Worm (Caenorhabditis elegans): ENCODE results near the gene nstp-6.
"Not testable (repeated sequence)": the region's sequence is repeated elsewhere in the genome, so short reads cannot be mapped to it uniquely, and the experiment has no call there.

nstp-6 gene

ce11 chrIV:3547500-3547899, at the start of gene nstp-6:
Gene nstp-6, minus strand, starts transcription at chrIV:3547600.
- no peak for TF ChIP-seq unc-62 (GFP tag; optimal IDR thresholded peaks at IDR 0.05)

- no peak for TF ChIP-seq unc-62 (GFP tag; optimal IDR thresholded peaks at IDR 0.05)
Observed at ce11 chrIV:3593513-3593912, 46.1 kb upstream of the nstp-6 start, which contains the start of gene taf-2. Gene taf-2, minus strand, starts transcription at chrIV:3593613.

DNA sequence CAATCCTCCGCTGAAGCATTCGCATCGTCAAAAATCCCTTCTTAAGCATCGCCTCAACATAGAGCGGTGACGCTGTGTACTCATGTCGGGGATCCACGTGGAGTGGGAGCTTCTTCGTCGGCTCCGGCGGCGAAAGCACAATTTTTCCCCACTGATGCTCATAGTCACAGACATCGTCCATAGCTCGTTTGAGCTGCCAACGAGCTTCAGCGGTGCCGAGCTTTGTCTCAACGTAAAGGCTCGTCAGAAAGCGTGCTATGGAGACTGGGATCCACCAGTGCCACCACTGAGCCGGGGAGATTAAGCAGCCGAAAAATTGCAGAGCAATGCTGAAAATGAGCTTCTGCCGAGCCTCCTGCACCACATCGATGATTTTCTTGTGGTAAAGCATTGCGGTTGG, 43.4 kb upstream of the nstp-6 start:
- TF ChIP-seq unc-62 (GFP tag; optimal IDR thresholded peaks at IDR 0.05) = no peak

ce11 chrIV:3582806-3583205, 35.4 kb upstream of the nstp-6 start, which contains the start of gene blos-7:
Gene blos-7, minus strand, starts transcription at chrIV:3582906.
- TF ChIP-seq unc-62 (GFP tag; optimal IDR thresholded peaks at IDR 0.05) = not testable (repeated sequence)

DNA sequence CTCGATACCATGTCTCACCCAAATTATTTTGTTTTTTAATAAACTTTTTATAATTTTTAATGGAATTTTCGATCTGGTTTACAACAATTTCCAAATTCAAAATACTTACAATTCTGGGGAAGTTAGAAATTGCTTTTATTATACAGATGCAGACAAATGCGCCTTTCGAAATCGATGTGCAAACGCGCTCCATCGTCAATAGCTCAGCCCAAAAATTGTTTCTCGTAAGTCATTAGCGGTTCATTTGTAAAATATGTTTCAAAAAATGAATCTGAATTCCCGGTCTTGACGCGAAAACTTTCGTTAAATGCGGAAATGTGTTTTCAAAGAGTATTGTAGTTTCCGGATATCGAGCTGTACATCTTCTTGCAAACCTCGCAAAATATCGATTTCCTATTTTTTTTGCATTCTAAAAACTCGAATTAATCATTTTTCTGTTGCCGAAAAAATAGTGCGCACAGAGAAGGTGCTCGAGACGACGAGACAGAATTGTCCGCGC, 32.1 kb upstream of the nstp-6 start, which contains the start of gene Y37E11B.1:
Gene Y37E11B.1 (plus strand): TSS at position 145 of the 499 bp plus-strand sequence.
- no peak for TF ChIP-seq unc-62 (GFP tag; optimal IDR thresholded peaks at IDR 0.05)

ce11 chrIV:3578667-3579066, 31.3 kb upstream of the nstp-6 start:
- no peak for TF ChIP-seq unc-62 (GFP tag; optimal IDR thresholded peaks at IDR 0.05)

- TF ChIP-seq unc-62 (GFP tag; optimal IDR thresholded peaks at IDR 0.05) = no peak
Observed at ce11 chrIV:3578155-3578554, 30.8 kb upstream of the nstp-6 start, which contains the start of gene Y37E11B.2. Gene Y37E11B.2, plus strand, starts transcription at chrIV:3578455.

DNA sequence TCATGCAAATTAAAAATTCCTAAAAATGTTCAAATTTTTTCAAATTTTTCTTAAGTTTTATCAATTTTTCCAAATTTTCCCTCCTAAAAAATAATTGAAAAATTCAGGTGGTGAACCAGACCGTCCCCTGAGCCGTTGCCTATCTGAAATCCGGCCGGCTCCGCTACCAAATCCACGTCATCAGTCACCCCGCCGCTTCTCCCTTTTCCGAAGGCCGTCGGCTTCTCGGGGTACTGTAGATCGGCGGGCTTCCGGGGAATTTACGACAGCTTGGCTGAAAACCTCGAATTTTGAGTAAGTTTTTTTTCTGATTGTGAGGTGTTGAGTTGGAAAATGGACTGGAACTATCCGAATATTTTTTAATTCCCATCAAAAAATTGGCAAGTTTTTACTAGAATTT, 23.2 kb upstream of the nstp-6 start:
- TF ChIP-seq unc-62 (GFP tag; optimal IDR thresholded peaks at IDR 0.05) = no peak

DNA sequence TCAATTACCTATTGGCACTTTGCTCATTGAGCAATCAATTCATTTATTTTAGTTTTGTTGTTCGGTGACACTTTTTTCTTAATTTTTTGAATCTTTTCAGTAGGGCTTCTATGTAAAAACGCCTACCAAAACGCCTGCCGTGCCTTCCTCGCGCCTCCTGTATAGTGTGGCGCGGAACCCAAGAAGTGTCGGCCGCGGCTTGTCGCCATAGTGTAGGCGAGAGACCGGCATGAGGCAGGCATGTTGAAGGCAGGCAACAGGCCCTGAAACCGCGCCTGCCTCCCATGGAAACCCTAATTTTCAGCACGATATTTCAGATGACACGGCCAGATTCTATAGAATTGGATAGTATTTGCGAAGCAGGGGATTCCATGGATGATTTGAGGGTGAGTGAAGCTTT, 21.2 kb upstream of the nstp-6 start, which contains the start of gene otpl-1:
Gene otpl-1 (plus strand): TSS at position 372 of the 400 bp plus-strand sequence.
- no peak for TF ChIP-seq unc-62 (GFP tag; optimal IDR thresholded peaks at IDR 0.05)

DNA sequence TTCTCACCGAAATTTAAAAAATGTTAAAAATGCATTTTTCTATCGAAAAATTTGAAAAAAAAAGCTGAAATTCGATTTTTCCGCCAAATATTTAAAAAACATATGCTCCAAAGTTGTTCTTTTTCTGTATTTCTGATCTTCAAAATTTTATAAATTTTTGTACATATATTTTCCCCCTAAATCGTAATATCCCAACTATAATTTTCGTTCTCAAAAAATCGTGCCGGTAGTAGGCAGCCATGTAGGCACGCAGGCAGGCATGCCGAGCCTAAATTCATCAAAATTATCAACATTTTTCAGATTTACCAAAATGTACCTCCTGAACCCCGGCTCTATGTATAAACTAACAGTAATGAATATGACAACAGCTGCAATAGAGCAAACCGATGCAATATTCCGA, 17.5 kb upstream of the nstp-6 start, which contains the start of gene sre-5:
Gene sre-5 (plus strand): TSS at position 301 of the 400 bp plus-strand sequence.
- no peak for TF ChIP-seq unc-62 (GFP tag; optimal IDR thresholded peaks at IDR 0.05)

DNA sequence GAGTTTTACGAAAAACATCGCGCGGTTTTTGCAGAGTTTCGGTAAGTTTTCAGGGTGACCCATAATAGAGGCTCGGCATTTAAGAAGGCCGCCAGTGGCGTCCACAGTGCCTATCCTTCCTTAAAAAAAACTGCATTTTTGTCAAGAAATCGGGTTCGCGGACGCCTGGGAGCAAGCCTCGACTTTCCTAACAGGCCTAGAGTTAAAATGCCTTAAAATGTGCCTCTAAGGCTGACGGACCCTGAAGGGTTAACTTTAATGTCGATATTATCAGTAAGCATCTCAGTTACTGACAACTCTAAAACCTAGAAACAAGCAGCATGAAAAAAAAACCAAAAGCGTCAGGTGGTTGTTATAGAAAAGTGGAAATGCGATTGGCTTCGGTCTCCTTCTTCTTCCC, 11.8 kb upstream of the nstp-6 start:
- TF ChIP-seq unc-62 (GFP tag; optimal IDR thresholded peaks at IDR 0.05) = no peak

DNA sequence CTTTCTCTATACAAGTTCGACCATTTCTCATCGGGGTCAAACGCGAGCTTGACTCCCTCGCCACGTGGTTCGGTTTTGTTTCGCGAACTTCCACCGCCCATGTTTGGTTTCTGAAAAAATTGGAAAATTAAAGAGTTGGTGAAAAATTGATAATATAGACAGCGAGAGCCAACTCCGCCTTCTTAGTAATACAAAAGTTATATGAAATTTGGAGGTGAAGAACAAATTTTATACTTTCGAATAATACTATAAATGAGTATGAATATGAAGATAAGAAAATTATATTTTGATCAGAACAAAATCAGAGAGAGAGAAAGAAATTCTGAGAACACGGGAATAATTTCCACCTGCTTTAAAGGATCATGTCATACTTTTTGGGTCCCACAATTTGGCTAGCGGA, 9.9 kb upstream of the nstp-6 start, which contains the start of gene osm-9:
Gene osm-9 (minus strand): TSS at position 101 of the 400 bp plus-strand sequence.
- TF ChIP-seq unc-62 (GFP tag; optimal IDR thresholded peaks at IDR 0.05) = no peak

DNA sequence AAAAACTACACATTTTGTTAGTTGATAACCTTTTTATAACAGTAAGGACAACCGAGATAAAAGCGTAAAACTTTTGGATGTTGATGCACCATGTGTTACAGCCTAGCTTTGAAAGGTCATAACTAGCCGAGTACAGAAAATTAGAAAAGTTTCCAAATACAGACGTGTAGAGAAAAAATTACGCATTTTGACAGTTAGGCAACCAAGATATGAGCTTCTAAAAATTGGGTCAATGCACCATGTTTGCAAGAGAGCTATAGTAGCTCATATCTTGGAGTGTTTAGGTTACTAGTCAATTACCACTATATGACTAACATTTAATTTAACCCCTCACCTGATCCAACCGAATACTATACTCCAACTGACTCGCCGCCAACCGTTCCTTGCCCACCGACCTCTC, 5.5 kb upstream of the nstp-6 start:
- no peak for TF ChIP-seq unc-62 (GFP tag; optimal IDR thresholded peaks at IDR 0.05)

- TF ChIP-seq unc-62 (GFP tag; optimal IDR thresholded peaks at IDR 0.05) = no peak
Observed at ce11 chrIV:3551777-3552462, 4.5 kb upstream of the nstp-6 start.

ce11 chrIV:3548315-3548714, 915 bp upstream of the nstp-6 start:
- no peak for TF ChIP-seq unc-62 (GFP tag; optimal IDR thresholded peaks at IDR 0.05)

- TF ChIP-seq unc-62 (GFP tag; optimal IDR thresholded peaks at IDR 0.05) = no peak
Observed at ce11 chrIV:3545060-3545459, 2.3 kb downstream of the nstp-6 start.

- no peak for TF ChIP-seq unc-62 (GFP tag; optimal IDR thresholded peaks at IDR 0.05)
Observed at ce11 chrIV:3539872-3540271, 7.5 kb downstream of the nstp-6 start, which contains the start of gene B0212.3. Gene B0212.3, plus strand, starts transcription at chrIV:3540172.

All from whole organism, dauer.